Worm (Caenorhabditis elegans) whole organism, L3 larva: ENCODE results near the gene F09C6.14.

ENCODE experiments used
- ceh-16 ChIP-seq: sonication (generic microtip); optimal IDR thresholded peaks from 2 replicates; lab custom pipeline; 2017; ENCODE audit warnings: missing biosample characterization, missing genetic modification characterization
- daf-12 ChIP-seq: fragments of 150-350 bp; optimal IDR thresholded peaks from 2 replicates; lab custom pipeline; 2014; ENCODE audit warnings: missing biosample characterization, missing genetic modification reagents, missing genetic modification characterization
- nhr-11 ChIP-seq: fragments of 150-350 bp; optimal IDR thresholded peaks from 2 replicates; lab custom pipeline; 2014; ENCODE audit warnings: missing biosample characterization, missing genetic modification characterization
- nhr-237 ChIP-seq: fragments of 150-350 bp; optimal IDR thresholded peaks from 2 replicates; lab custom pipeline; 2014; ENCODE audit warnings: missing biosample characterization, missing genetic modification characterization
- nhr-67 ChIP-seq: fragments of 150-350 bp; optimal IDR thresholded peaks from 2 replicates; lab custom pipeline; 2014; ENCODE audit warnings: missing biosample characterization, missing genetic modification characterization
- nhr-77 ChIP-seq: fragments of 150-350 bp; optimal IDR thresholded peaks from 2 replicates; lab custom pipeline; 2014; ENCODE audit warnings: missing biosample characterization, missing genetic modification characterization
- pqm-1 ChIP-seq: fragments of 150-350 bp; optimal IDR thresholded peaks from 2 replicates; lab custom pipeline; 2017; ENCODE audit warnings: missing biosample characterization, missing genetic modification characterization, inconsistent platforms
- skn-1 ChIP-seq: fragments of 150-350 bp; optimal IDR thresholded peaks from 2 replicates; lab custom pipeline; 2014; ENCODE audit warnings: missing biosample characterization, missing genetic modification characterization
- snpc-4 ChIP-seq: fragments of 150-350 bp; optimal IDR thresholded peaks from 2 replicates; lab custom pipeline; 2014; ENCODE audit warnings: missing biosample characterization, missing genetic modification characterization

- no peak for TF ChIP-seq ceh-16 (tag; lab: Kevin White, UChicago)
- no peak for TF ChIP-seq nhr-67 (tag; lab: Kevin White, UChicago)
- no peak for TF ChIP-seq snpc-4 (tag; lab: Kevin White, UChicago)
- no peak for TF ChIP-seq nhr-11 (tag; lab: Kevin White, UChicago)
- TF ChIP-seq nhr-237 (tag; lab: Kevin White, UChicago), result no peak
- no peak for TF ChIP-seq skn-1 (tag; lab: Kevin White, UChicago)
- no peak for TF ChIP-seq pqm-1 (tag; lab: Kevin White, UChicago)
- no peak for TF ChIP-seq daf-12
- no peak for TF ChIP-seq nhr-77 (tag; lab: Kevin White, UChicago)
These were observed 21.9 kb downstream of the F09C6.14 start, which contains the start of gene srd-68 for ce11 chrV:16902726-16903125.
